Worm (Caenorhabditis elegans) whole organism, late embryonic: ENCODE results near the gene cya-1.

Experiments
- C08G9.2 ChIP-seq: sonication (generic microtip); optimal IDR thresholded peaks from 2 replicates; lab custom pipeline; 2016; ENCODE audit warnings: mild to moderate bottlenecking, missing genetic modification characterization, moderate library complexity, missing compliant biosample characterization
- C38D4.7 ChIP-seq: fragments of 200-800 bp; sonication (Bioruptor generic); optimal IDR thresholded peaks from 2 replicates; lab custom pipeline; 2018; ENCODE audit warnings: mild to moderate bottlenecking, missing genetic modification characterization, moderate library complexity, missing compliant biosample characterization
- F13H6.1 ChIP-seq: sonication (generic microtip); optimal IDR thresholded peaks from 2 replicates; lab custom pipeline; 2016; ENCODE audit warnings: missing genetic modification characterization, missing compliant biosample characterization
- K02D7.2 ChIP-seq: sonication (generic microtip); optimal IDR thresholded peaks from 2 replicates; lab custom pipeline; 2017; ENCODE audit warnings: mild to moderate bottlenecking, missing genetic modification characterization, missing compliant biosample characterization
- T23F11.4 ChIP-seq: fragments of 200-800 bp; sonication (Bioruptor generic); optimal IDR thresholded peaks from 2 replicates; lab custom pipeline; 2018; ENCODE audit warnings: mild to moderate bottlenecking, missing genetic modification characterization, missing compliant biosample characterization
- ceh-18 ChIP-seq: sonication (generic microtip); optimal IDR thresholded peaks from 2 replicates; lab custom pipeline; 2016; ENCODE audit warnings: missing genetic modification characterization, missing compliant biosample characterization
- ceh-19 ChIP-seq: fragments of 200-800 bp; sonication (Bioruptor generic); optimal IDR thresholded peaks from 2 replicates; lab custom pipeline; 2018; ENCODE audit warnings: mild to moderate bottlenecking, missing genetic modification characterization, missing compliant biosample characterization
- ceh-2 ChIP-seq: sonication (generic microtip); optimal IDR thresholded peaks from 2 replicates; lab custom pipeline; 2016; ENCODE audit warnings: missing genotype, missing genetic modification characterization, missing compliant biosample characterization
- ceh-24 ChIP-seq: sonication (generic microtip); optimal IDR thresholded peaks from 2 replicates; lab custom pipeline; 2016; ENCODE audit warnings: mild to moderate bottlenecking, missing genetic modification characterization, missing compliant biosample characterization
- ceh-34 ChIP-seq: sonication (generic microtip); optimal IDR thresholded peaks from 2 replicates; lab custom pipeline; 2016; ENCODE audit warnings: mild to moderate bottlenecking, missing genetic modification characterization, missing compliant biosample characterization
- ceh-45 ChIP-seq: fragments of 200-800 bp; sonication (Bioruptor generic); IDR thresholded peaks from 2 replicates; pipeline ENCODE4 v1.3.6; 2022; ENCODE audit warnings: missing genetic modification reagents, missing genetic modification characterization, missing compliant biosample characterization
- ceh-48 ChIP-seq: sonication (generic microtip); optimal IDR thresholded peaks from 2 replicates; lab custom pipeline; 2016; ENCODE audit warnings: missing genetic modification characterization, inconsistent platforms, missing compliant biosample characterization
- ceh-6 ChIP-seq: fragments of 200-800 bp; sonication (Bioruptor generic); optimal IDR thresholded peaks from 2 replicates; lab custom pipeline; 2018; ENCODE audit warnings: mild to moderate bottlenecking, missing genetic modification characterization, missing compliant biosample characterization
- elt-2 ChIP-seq: sonication (generic microtip); optimal IDR thresholded peaks from 2 replicates; lab custom pipeline; 2016; ENCODE audit warnings: missing genetic modification reagents, missing genetic modification characterization, missing compliant biosample characterization
- elt-4 ChIP-seq: sonication (generic microtip); optimal IDR thresholded peaks from 2 replicates; lab custom pipeline; 2016; ENCODE audit warnings: missing genetic modification characterization, missing compliant biosample characterization
- ets-4 ChIP-seq: sonication (generic microtip); optimal IDR thresholded peaks from 2 replicates; lab custom pipeline; 2016; ENCODE audit warnings: missing genetic modification characterization, missing compliant biosample characterization
- fkh-6 ChIP-seq: sonication (generic microtip); optimal IDR thresholded peaks from 2 replicates; lab custom pipeline; 2016; ENCODE audit warnings: missing genetic modification characterization, missing compliant biosample characterization
- hlh-15 ChIP-seq: sonication (generic microtip); optimal IDR thresholded peaks from 2 replicates; lab custom pipeline; 2016; ENCODE audit warnings: missing genetic modification characterization, missing compliant biosample characterization
- hlh-30 ChIP-seq: sonication (generic microtip); optimal IDR thresholded peaks from 2 replicates; lab custom pipeline; 2017; ENCODE audit warnings: antibody characterized with exemption, missing genetic modification characterization, missing compliant biosample characterization; ENCODE audit not compliant: insufficient read depth
- hlh-6 ChIP-seq: sonication (generic microtip); optimal IDR thresholded peaks from 2 replicates; lab custom pipeline; 2016; ENCODE audit warnings: missing genotype, missing genetic modification characterization, missing compliant biosample characterization
- hlh-8 ChIP-seq: sonication (generic microtip); optimal IDR thresholded peaks from 2 replicates; lab custom pipeline; 2016; ENCODE audit warnings: missing genotype, missing genetic modification characterization, missing compliant biosample characterization
- madf-2 ChIP-seq: sonication (generic microtip); optimal IDR thresholded peaks from 2 replicates; lab custom pipeline; 2017; ENCODE audit warnings: missing genetic modification characterization, missing compliant biosample characterization
- mec-3 ChIP-seq: sonication (generic microtip); optimal IDR thresholded peaks from 2 replicates; lab custom pipeline; 2016; ENCODE audit warnings: borderline replicate concordance, missing genetic modification characterization, missing compliant biosample characterization
- nhr-232 ChIP-seq: sonication (generic microtip); optimal IDR thresholded peaks from 2 replicates; lab custom pipeline; 2016; ENCODE audit warnings: missing genetic modification characterization, missing compliant biosample characterization
- npax-4 ChIP-seq: sonication (generic microtip); optimal IDR thresholded peaks from 2 replicates; lab custom pipeline; 2016; ENCODE audit warnings: missing genetic modification characterization, missing compliant biosample characterization
- pag-3 ChIP-seq: sonication (generic microtip); optimal IDR thresholded peaks from 2 replicates; lab custom pipeline; 2016; ENCODE audit warnings: missing compliant biosample characterization, missing genetic modification characterization, borderline replicate concordance
- pat-9 ChIP-seq: fragments of 200-800 bp; sonication (Bioruptor generic); optimal IDR thresholded peaks from 2 replicates; lab custom pipeline; 2018; ENCODE audit warnings: mild to moderate bottlenecking, missing genetic modification characterization, moderate library complexity, missing compliant biosample characterization
- pqm-1 ChIP-seq: sonication (generic microtip); optimal IDR thresholded peaks from 2 replicates; lab custom pipeline; 2016; ENCODE audit warnings: missing genetic modification characterization, missing compliant biosample characterization
- ref-2 ChIP-seq: sonication (generic microtip); optimal IDR thresholded peaks from 2 replicates; lab custom pipeline; 2016; ENCODE audit warnings: missing genetic modification characterization, missing compliant biosample characterization
- sdc-2 ChIP-seq: sonication (generic microtip); optimal IDR thresholded peaks from 2 replicates; lab custom pipeline; 2016; ENCODE audit warnings: missing genotype, missing genetic modification characterization, missing compliant biosample characterization
- sox-2 ChIP-seq: fragments of 200-800 bp; sonication (Bioruptor generic); IDR thresholded peaks from 2 replicates; pipeline ENCODE4 v1.3.6; 2022; ENCODE audit warnings: missing genetic modification reagents, missing genetic modification characterization, missing compliant biosample characterization
- sox-4 ChIP-seq: sonication (generic microtip); optimal IDR thresholded peaks from 2 replicates; lab custom pipeline; 2017; ENCODE audit warnings: mild to moderate bottlenecking, missing genetic modification characterization, inconsistent platforms, missing compliant biosample characterization
- tbx-2 ChIP-seq: sonication (generic microtip); optimal IDR thresholded peaks from 2 replicates; lab custom pipeline; 2016; ENCODE audit warnings: missing genetic modification characterization, missing compliant biosample characterization
- tbx-7 ChIP-seq: sonication (generic microtip); optimal IDR thresholded peaks from 2 replicates; lab custom pipeline; 2016; ENCODE audit warnings: missing genotype, missing genetic modification characterization, missing compliant biosample characterization
- unc-3 ChIP-seq, 2 experiments: fragments of 200-800 bp in 1 of 2; sonication (Bioruptor generic) in 1 of 2; sonication (generic microtip) in 1 of 2; conservative IDR thresholded peaks in 1 of 2; optimal IDR thresholded peaks in 1 of 2; 2 replicates each; pipeline versions ENCODE4 v1.3.6 to Lab custom; 2016 to 2022; ENCODE audit warnings: missing compliant biosample characterization in 2 of 2, missing genetic modification characterization in 2 of 2, missing genetic modification reagents in 1 of 2
- unc-42 ChIP-seq: sonication (generic microtip); optimal IDR thresholded peaks from 2 replicates; lab custom pipeline; 2016; ENCODE audit warnings: missing genotype, missing genetic modification characterization, missing compliant biosample characterization
- unc-55 ChIP-seq: sonication (generic microtip); optimal IDR thresholded peaks from 2 replicates; lab custom pipeline; 2017; ENCODE audit warnings: missing biosample characterization, missing genetic modification reagents, missing genetic modification characterization
- zip-5 ChIP-seq: sonication (generic microtip); optimal IDR thresholded peaks from 2 replicates; lab custom pipeline; 2016; ENCODE audit warnings: missing genetic modification characterization, missing compliant biosample characterization

cya-1 gene

ce11 chrIII:9103643-9104042 is 5.4 kb downstream of the cya-1 start, which contains the start of gene dos-1:
TSS of gene dos-1 (plus strand) at chrIII:9103943.
- TF ChIP-seq sdc-2 (tag; lab: Kevin White, UChicago): no peak
- no peak for TF ChIP-seq sox-4
- TF ChIP-seq K02D7.2 (tag; lab: Kevin White, UChicago): no peak
- no peak for TF ChIP-seq tbx-2 (tag; lab: Kevin White, UChicago)
- TF ChIP-seq C08G9.2: no peak
- TF ChIP-seq unc-55 (GFP tag; lab: Kevin White, UChicago): no peak
- TF ChIP-seq ceh-2 (tag; lab: Kevin White, UChicago): no peak
- TF ChIP-seq ceh-19 (GFP tag; lab: Kevin White, UChicago): no peak
- no peak for TF ChIP-seq C38D4.7
- no peak for TF ChIP-seq mec-3 (tag; lab: Kevin White, UChicago)
- no peak for TF ChIP-seq hlh-6
- no peak for TF ChIP-seq pag-3
- no peak for TF ChIP-seq elt-4 (tag; lab: Kevin White, UChicago)

ce11 chrIII:9101212-9101611 is 7.9 kb downstream of the cya-1 start, which contains the start of gene ZK507.1:
TSS of gene ZK507.1 (minus strand) at chrIII:9101312.
- no peak for TF ChIP-seq unc-42
- TF ChIP-seq ceh-6: no peak
- TF ChIP-seq madf-2 (tag; lab: Kevin White, UChicago): no peak
- TF ChIP-seq T23F11.4 (GFP tag; lab: Kevin White, UChicago): no peak
- TF ChIP-seq ceh-48 (tag; lab: Kevin White, UChicago): no peak
- no peak for TF ChIP-seq ref-2
- TF ChIP-seq hlh-30 (tag; lab: Kevin White, UChicago): no peak
- no peak for TF ChIP-seq sox-2
- TF ChIP-seq pqm-1: no peak
- no peak for TF ChIP-seq sdc-2 (tag; lab: Kevin White, UChicago)
- no peak for TF ChIP-seq npax-4
- no peak for TF ChIP-seq K02D7.2 (tag; lab: Kevin White, UChicago)
- no peak for TF ChIP-seq tbx-7 (tag; lab: Kevin White, UChicago)
- TF ChIP-seq fkh-6 (tag; lab: Kevin White, UChicago): no peak
- TF ChIP-seq F13H6.1: no peak
- TF ChIP-seq ceh-45: no peak
- no peak for TF ChIP-seq unc-3 (GFP tag; conservative IDR thresholded peaks at IDR 0.05; lab: Robert Waterston, UW)
- TF ChIP-seq unc-3 (tag; optimal IDR thresholded peaks at IDR 0.05; lab: Kevin White, UChicago): no peak
- no peak for TF ChIP-seq ets-4 (tag; lab: Kevin White, UChicago)

ce11 chrIII:9091392-9092291 is 17.4 kb downstream of the cya-1 start, which contains the start of gene glp-1:
TSS of gene glp-1 (plus strand) at chrIII:9092241.
- TF ChIP-seq pag-3 (no peak), pat-9 (tag; lab: Kevin White, UChicago) (no peak), elt-2 (tag; lab: Kevin White, UChicago) (no peak), ceh-24 (tag; lab: Kevin White, UChicago) (no peak), sdc-2 (tag; lab: Kevin White, UChicago) (no peak), hlh-15 (tag; lab: Kevin White, UChicago) (no peak), ceh-45 (no peak), ceh-18 (tag; lab: Kevin White, UChicago) (no peak), mec-3 (tag; lab: Kevin White, UChicago) (no peak), hlh-8 (no peak), ceh-34 (no peak), C38D4.7 (no peak), ceh-2 (tag; lab: Kevin White, UChicago) (no peak), nhr-232 (tag; lab: Kevin White, UChicago) (no peak), zip-5 (no peak), madf-2 (tag; lab: Kevin White, UChicago) (no peak), tbx-2 (tag; lab: Kevin White, UChicago) (no peak)
